Worm (Caenorhabditis elegans) whole organism, late embryonic: ENCODE results near the gene lys-1.

Source experiments
- C08G9.2 ChIP-seq: sonication (generic microtip); optimal IDR thresholded peaks from 2 replicates; lab custom pipeline; 2016; ENCODE audit warnings: mild to moderate bottlenecking, missing genetic modification characterization, moderate library complexity, missing compliant biosample characterization
- C38D4.7 ChIP-seq: fragments of 200-800 bp; sonication (Bioruptor generic); optimal IDR thresholded peaks from 2 replicates; lab custom pipeline; 2018; ENCODE audit warnings: mild to moderate bottlenecking, missing genetic modification characterization, moderate library complexity, missing compliant biosample characterization
- F13H6.1 ChIP-seq: sonication (generic microtip); optimal IDR thresholded peaks from 2 replicates; lab custom pipeline; 2016; ENCODE audit warnings: missing genetic modification characterization, missing compliant biosample characterization
- K02D7.2 ChIP-seq: sonication (generic microtip); optimal IDR thresholded peaks from 2 replicates; lab custom pipeline; 2017; ENCODE audit warnings: mild to moderate bottlenecking, missing genetic modification characterization, missing compliant biosample characterization
- K09A11.1 ChIP-seq: sonication (generic microtip); optimal IDR thresholded peaks from 2 replicates; lab custom pipeline; 2017; ENCODE audit warnings: antibody characterized with exemption, mild to moderate bottlenecking, missing genetic modification characterization, missing compliant biosample characterization; ENCODE audit not compliant: insufficient read depth
- ahr-1 ChIP-seq: sonication (generic microtip); optimal IDR thresholded peaks from 2 replicates; lab custom pipeline; 2016; ENCODE audit warnings: missing genetic modification characterization, missing compliant biosample characterization
- ama-1 ChIP-seq: fragments of 150-350 bp; optimal IDR thresholded peaks from 2 replicates; lab custom pipeline; 2014
- ceh-18 ChIP-seq: sonication (generic microtip); optimal IDR thresholded peaks from 2 replicates; lab custom pipeline; 2016; ENCODE audit warnings: missing genetic modification characterization, missing compliant biosample characterization
- ceh-19 ChIP-seq: fragments of 200-800 bp; sonication (Bioruptor generic); optimal IDR thresholded peaks from 2 replicates; lab custom pipeline; 2018; ENCODE audit warnings: mild to moderate bottlenecking, missing genetic modification characterization, missing compliant biosample characterization
- ceh-2 ChIP-seq: sonication (generic microtip); optimal IDR thresholded peaks from 2 replicates; lab custom pipeline; 2016; ENCODE audit warnings: missing genotype, missing genetic modification characterization, missing compliant biosample characterization
- ceh-22 ChIP-seq: sonication (generic microtip); optimal IDR thresholded peaks from 2 replicates; lab custom pipeline; 2017; ENCODE audit warnings: missing biosample characterization, missing genetic modification characterization
- ceh-30 ChIP-seq: fragments of 150-350 bp; optimal IDR thresholded peaks from 2 replicates; lab custom pipeline; 2014; ENCODE audit warnings: missing biosample characterization, missing genetic modification characterization
- ceh-31 ChIP-seq: sonication (generic microtip); optimal IDR thresholded peaks from 2 replicates; lab custom pipeline; 2016; ENCODE audit warnings: missing genetic modification characterization, missing compliant biosample characterization
- ceh-34 ChIP-seq: sonication (generic microtip); optimal IDR thresholded peaks from 2 replicates; lab custom pipeline; 2016; ENCODE audit warnings: mild to moderate bottlenecking, missing genetic modification characterization, missing compliant biosample characterization
- ceh-45 ChIP-seq: fragments of 200-800 bp; sonication (Bioruptor generic); IDR thresholded peaks from 2 replicates; pipeline ENCODE4 v1.3.6; 2022; ENCODE audit warnings: missing genetic modification reagents, missing genetic modification characterization, missing compliant biosample characterization
- ceh-48 ChIP-seq: sonication (generic microtip); optimal IDR thresholded peaks from 2 replicates; lab custom pipeline; 2016; ENCODE audit warnings: missing genetic modification characterization, inconsistent platforms, missing compliant biosample characterization
- che-1 ChIP-seq: sonication (generic microtip); optimal IDR thresholded peaks from 2 replicates; lab custom pipeline; 2016; ENCODE audit warnings: mild to moderate bottlenecking, missing genetic modification characterization, missing compliant biosample characterization
- dmd-4 ChIP-seq: sonication (generic microtip); optimal IDR thresholded peaks from 2 replicates; lab custom pipeline; 2016; ENCODE audit warnings: borderline replicate concordance, missing genetic modification characterization, missing compliant biosample characterization
- dve-1 ChIP-seq: sonication (generic microtip); optimal IDR thresholded peaks from 2 replicates; lab custom pipeline; 2017; ENCODE audit warnings: antibody characterized with exemption, mild to moderate bottlenecking, missing genetic modification characterization, missing compliant biosample characterization
- elt-2 ChIP-seq: sonication (generic microtip); optimal IDR thresholded peaks from 2 replicates; lab custom pipeline; 2016; ENCODE audit warnings: missing genetic modification reagents, missing genetic modification characterization, missing compliant biosample characterization
- elt-4 ChIP-seq: sonication (generic microtip); optimal IDR thresholded peaks from 2 replicates; lab custom pipeline; 2016; ENCODE audit warnings: missing genetic modification characterization, missing compliant biosample characterization
- ets-4 ChIP-seq: sonication (generic microtip); optimal IDR thresholded peaks from 2 replicates; lab custom pipeline; 2016; ENCODE audit warnings: missing genetic modification characterization, missing compliant biosample characterization
- eyg-1 ChIP-seq: sonication (generic microtip); optimal IDR thresholded peaks from 2 replicates; lab custom pipeline; 2016; ENCODE audit warnings: missing genotype, missing genetic modification characterization, missing compliant biosample characterization
- fkh-10 ChIP-seq: fragments of 150-350 bp; optimal IDR thresholded peaks from 2 replicates; lab custom pipeline; 2014; ENCODE audit warnings: missing biosample characterization, missing genetic modification reagents, missing genetic modification characterization
- hlh-13 ChIP-seq: fragments of 200-800 bp; sonication (Bioruptor generic); optimal IDR thresholded peaks from 2 replicates; lab custom pipeline; 2018; ENCODE audit warnings: mild to moderate bottlenecking, missing genetic modification characterization, missing compliant biosample characterization
- hlh-8 ChIP-seq: sonication (generic microtip); optimal IDR thresholded peaks from 2 replicates; lab custom pipeline; 2016; ENCODE audit warnings: missing genotype, missing genetic modification characterization, missing compliant biosample characterization
- lim-6 ChIP-seq: sonication (generic microtip); optimal IDR thresholded peaks from 2 replicates; lab custom pipeline; 2016; ENCODE audit warnings: missing genetic modification characterization, missing compliant biosample characterization
- lin-11 ChIP-seq: fragments of 200-800 bp; sonication (Bioruptor generic); optimal IDR thresholded peaks from 2 replicates; lab custom pipeline; 2018; ENCODE audit warnings: mild to moderate bottlenecking, missing genetic modification characterization, missing compliant biosample characterization
- madf-2 ChIP-seq: sonication (generic microtip); optimal IDR thresholded peaks from 2 replicates; lab custom pipeline; 2017; ENCODE audit warnings: missing genetic modification characterization, missing compliant biosample characterization
- nfya-1 ChIP-seq: sonication (generic microtip); optimal IDR thresholded peaks from 2 replicates; lab custom pipeline; 2017; ENCODE audit warnings: missing genetic modification characterization, mild to moderate bottlenecking, missing compliant biosample characterization, antibody characterized with exemption, moderate library complexity
- npax-4 ChIP-seq: sonication (generic microtip); optimal IDR thresholded peaks from 2 replicates; lab custom pipeline; 2016; ENCODE audit warnings: missing genetic modification characterization, missing compliant biosample characterization
- pat-9 ChIP-seq: fragments of 200-800 bp; sonication (Bioruptor generic); optimal IDR thresholded peaks from 2 replicates; lab custom pipeline; 2018; ENCODE audit warnings: mild to moderate bottlenecking, missing genetic modification characterization, moderate library complexity, missing compliant biosample characterization
- pha-4 ChIP-seq: fragments of 150-350 bp; optimal IDR thresholded peaks from 2 replicates; lab custom pipeline; 2018; ENCODE audit warnings: missing biosample characterization, missing genetic modification reagents, missing genetic modification characterization
- pqm-1 ChIP-seq: sonication (generic microtip); optimal IDR thresholded peaks from 2 replicates; lab custom pipeline; 2016; ENCODE audit warnings: missing genetic modification characterization, missing compliant biosample characterization
- pros-1 ChIP-seq: fragments of 150-350 bp; optimal IDR thresholded peaks from 2 replicates; lab custom pipeline; 2014; ENCODE audit warnings: missing biosample characterization, missing genetic modification reagents, missing genetic modification characterization
- ref-2 ChIP-seq: sonication (generic microtip); optimal IDR thresholded peaks from 2 replicates; lab custom pipeline; 2016; ENCODE audit warnings: missing genetic modification characterization, missing compliant biosample characterization
- sdc-2 ChIP-seq: sonication (generic microtip); optimal IDR thresholded peaks from 2 replicates; lab custom pipeline; 2016; ENCODE audit warnings: missing genotype, missing genetic modification characterization, missing compliant biosample characterization
- syd-9 ChIP-seq: sonication (generic microtip); optimal IDR thresholded peaks from 2 replicates; lab custom pipeline; 2016; ENCODE audit warnings: mild to moderate bottlenecking, missing genetic modification characterization, moderate library complexity, missing compliant biosample characterization
- tbx-2 ChIP-seq: sonication (generic microtip); optimal IDR thresholded peaks from 2 replicates; lab custom pipeline; 2016; ENCODE audit warnings: missing genetic modification characterization, missing compliant biosample characterization
- tbx-7 ChIP-seq: sonication (generic microtip); optimal IDR thresholded peaks from 2 replicates; lab custom pipeline; 2016; ENCODE audit warnings: missing genotype, missing genetic modification characterization, missing compliant biosample characterization
- unc-42 ChIP-seq: sonication (generic microtip); optimal IDR thresholded peaks from 2 replicates; lab custom pipeline; 2016; ENCODE audit warnings: missing genotype, missing genetic modification characterization, missing compliant biosample characterization
- unc-55 ChIP-seq: sonication (generic microtip); optimal IDR thresholded peaks from 2 replicates; lab custom pipeline; 2017; ENCODE audit warnings: missing biosample characterization, missing genetic modification reagents, missing genetic modification characterization
- unc-86 ChIP-seq: sonication (generic microtip); optimal IDR thresholded peaks from 2 replicates; lab custom pipeline; 2016; ENCODE audit warnings: missing genetic modification characterization, missing compliant biosample characterization
- zip-5 ChIP-seq: sonication (generic microtip); optimal IDR thresholded peaks from 2 replicates; lab custom pipeline; 2016; ENCODE audit warnings: missing genetic modification characterization, missing compliant biosample characterization

Gene lys-1

ce11 chrV:10319434-10319833, 41.7 kb downstream of the lys-1 start, which contains the start of gene B0024.11:
Gene B0024.11 (minus strand): TSS chrV:10319534.
- no peak for TF ChIP-seq pqm-1
- TF ChIP-seq madf-2 (tag; lab: Kevin White, UChicago), result no peak
- no peak for TF ChIP-seq syd-9
- no peak for TF ChIP-seq pros-1 (tag; lab: Kevin White, UChicago)
- TF ChIP-seq elt-2 (tag; lab: Kevin White, UChicago), result no peak
- no peak for TF ChIP-seq K02D7.2
- no peak for TF ChIP-seq F13H6.1 (tag; lab: Kevin White, UChicago)
- TF ChIP-seq unc-86 (tag; lab: Kevin White, UChicago), result no peak

ce11 chrV:10320101-10320761, 42.5 kb downstream of the lys-1 start, which contains the start of the genes gna-1 and B0024.13:
Gene gna-1 (minus strand): TSS chrV:10320151.
Gene B0024.13 (plus strand): TSS chrV:10320711.
- TF ChIP-seq ahr-1 (tag; lab: Kevin White, UChicago) (no peak), lin-11 (tag; lab: Kevin White, UChicago) (no peak), ref-2 (tag; lab: Kevin White, UChicago) (no peak), dmd-4 (tag; lab: Kevin White, UChicago) (no peak), ceh-19 (GFP tag; lab: Kevin White, UChicago) (no peak), ceh-2 (tag; lab: Kevin White, UChicago) (peak; percentile 76), unc-55 (no peak), hlh-8 (tag; lab: Kevin White, UChicago) (no peak), ceh-30 (tag; lab: Kevin White, UChicago) (no peak), ceh-48 (tag; lab: Kevin White, UChicago) (no peak), dve-1 (no peak), elt-4 (tag; lab: Kevin White, UChicago) (no peak), tbx-7 (tag; lab: Kevin White, UChicago) (peak; percentile 60), che-1 (no peak), pha-4 (tag; lab: Kevin White, UChicago) (no peak), ceh-31 (tag; lab: Kevin White, UChicago) (peak; percentile 89), ets-4 (peak; percentile 22), ama-1 (no peak), unc-42 (tag; lab: Kevin White, UChicago) (peak; percentile 54), F13H6.1 (tag; lab: Kevin White, UChicago) (no peak), tbx-2 (tag; lab: Kevin White, UChicago) (peak; percentile 63), elt-2 (tag; lab: Kevin White, UChicago) (no peak), unc-86 (tag; lab: Kevin White, UChicago) (no peak), ceh-22 (tag; lab: Kevin White, UChicago) (no peak), zip-5 (tag; lab: Kevin White, UChicago) (peak; percentile 66), ceh-18 (no peak), eyg-1 (tag; lab: Kevin White, UChicago) (no peak), K02D7.2 (no peak), ceh-45 (GFP tag; lab: Robert Waterston, UW) (no peak), npax-4 (tag; lab: Kevin White, UChicago) (no peak), nfya-1 (tag; lab: Kevin White, UChicago) (no peak), sdc-2 (tag; lab: Kevin White, UChicago) (no peak), K09A11.1 (no peak), pat-9 (tag; lab: Kevin White, UChicago) (no peak), hlh-13 (no peak), C08G9.2 (peak; percentile 82), lim-6 (tag; lab: Kevin White, UChicago) (peak; percentile 2), ceh-34 (tag; lab: Kevin White, UChicago) (no peak), fkh-10 (no peak), C38D4.7 (no peak)
